Fruit fly (Drosophila melanogaster) whole organism, embryonic: ENCODE results near the gene CG13124.

Experiments
- Antp ChIP-seq: fragments of 200-800 bp; sonication (Bioruptor generic); optimal IDR thresholded peaks from 3 replicates; lab custom pipeline; 2016; ENCODE audit warnings: missing biosample characterization, missing genetic modification characterization
- Asciz ChIP-seq: fragments of 200-800 bp; sonication (Bioruptor generic); optimal IDR thresholded peaks from 2 replicates; lab custom pipeline; 2017; ENCODE audit warnings: missing biosample characterization, mild to moderate bottlenecking, missing genetic modification characterization, missing genetic modification reagents
- B-H2 ChIP-seq: fragments of 200-800 bp; sonication (Bioruptor generic); optimal IDR thresholded peaks from 2 replicates; lab custom pipeline; 2018; ENCODE audit warnings: missing biosample characterization, mild to moderate bottlenecking, missing genetic modification characterization
- CG11456 ChIP-seq: fragments of 200-800 bp; sonication (Bioruptor generic); IDR thresholded peaks from 3 replicates; pipeline ENCODE4 v1.3.6; 2022; ENCODE audit warnings: missing biosample characterization, missing genetic modification characterization
- CG11696 ChIP-seq: fragments of 200-800 bp; sonication (Bioruptor generic); IDR thresholded peaks from 2 replicates; pipeline ENCODE4 v1.3.6; 2022; ENCODE audit warnings: missing biosample characterization, missing genetic modification characterization
- CG12236 ChIP-seq: fragments of 200-800 bp; sonication (Bioruptor generic); optimal IDR thresholded peaks from 2 replicates; lab custom pipeline; 2016; ENCODE audit warnings: missing biosample characterization, missing genetic modification characterization
- CG12659 ChIP-seq: fragments of 200-800 bp; sonication (Bioruptor generic); optimal IDR thresholded peaks from 3 replicates; lab custom pipeline; 2017; ENCODE audit warnings: mild to moderate bottlenecking, missing biosample characterization, missing genetic modification reagents, missing genetic modification characterization
- CG13123 ChIP-seq: fragments of 200-800 bp; sonication (Bioruptor generic); optimal IDR thresholded peaks from 2 replicates; lab custom pipeline; 2016; ENCODE audit warnings: missing biosample characterization, missing genetic modification characterization
- CG13287 ChIP-seq: fragments of 200-800 bp; sonication (Bioruptor generic); IDR thresholded peaks from 2 replicates; pipeline ENCODE4 v1.3.6; 2022; ENCODE audit warnings: missing biosample characterization, missing genetic modification characterization; ENCODE audit not compliant: partially characterized antibody
- CG14965 ChIP-seq: fragments of 200-800 bp; sonication (Bioruptor generic); optimal IDR thresholded peaks from 2 replicates; lab custom pipeline; 2016; ENCODE audit warnings: missing biosample characterization, missing genetic modification characterization, borderline replicate concordance
- CG1529 ChIP-seq: fragments of 200-800 bp; sonication (Bioruptor generic); optimal IDR thresholded peaks from 3 replicates; lab custom pipeline; 2018; ENCODE audit warnings: missing biosample characterization, missing genetic modification characterization
- CG1603 ChIP-seq: fragments of 200-800 bp; sonication (Bioruptor generic); optimal IDR thresholded peaks from 2 replicates; lab custom pipeline; 2019; ENCODE audit warnings: missing biosample characterization, mild to moderate bottlenecking, missing genetic modification characterization, moderate library complexity
- CG18476 ChIP-seq: fragments of 200-800 bp; sonication (Bioruptor generic); optimal IDR thresholded peaks from 2 replicates; lab custom pipeline; 2016; ENCODE audit warnings: missing biosample characterization, mild to moderate bottlenecking, missing genetic modification characterization
- CG2875 ChIP-seq: fragments of 200-800 bp; sonication (Bioruptor generic); optimal IDR thresholded peaks from 2 replicates; lab custom pipeline; 2017; ENCODE audit warnings: missing biosample characterization, mild to moderate bottlenecking, missing genetic modification characterization, missing genetic modification reagents
- CG4328 ChIP-seq: fragments of 200-800 bp; sonication (Bioruptor generic); optimal IDR thresholded peaks from 3 replicates; lab custom pipeline; 2017; ENCODE audit warnings: missing biosample characterization, missing genetic modification reagents, missing genetic modification characterization
- CG4424 ChIP-seq: fragments of 200-800 bp; sonication (Bioruptor generic); optimal IDR thresholded peaks from 3 replicates; lab custom pipeline; 2016; ENCODE audit warnings: missing biosample characterization, missing genetic modification characterization
- CG4820 ChIP-seq: fragments of 200-800 bp; sonication (Bioruptor generic); optimal IDR thresholded peaks from 3 replicates; lab custom pipeline; 2016; ENCODE audit warnings: missing biosample characterization, missing genetic modification characterization
- CG6689 ChIP-seq: fragments of 200-800 bp; sonication (Bioruptor generic); IDR thresholded peaks from 2 replicates; pipeline ENCODE4 v1.3.6; 2022; ENCODE audit warnings: missing biosample characterization, missing genetic modification characterization
- CG6791 ChIP-seq: fragments of 200-800 bp; sonication (Bioruptor generic); IDR thresholded peaks from 3 replicates; pipeline ENCODE4 v1.3.6; 2022; ENCODE audit warnings: missing biosample characterization, missing genetic modification characterization; ENCODE audit not compliant: partially characterized antibody
- CG7839 ChIP-seq: fragments of 200-800 bp; sonication (Bioruptor generic); optimal IDR thresholded peaks from 3 replicates; lab custom pipeline; 2018; ENCODE audit warnings: missing biosample characterization, mild to moderate bottlenecking, missing genetic modification characterization, moderate library complexity
- CG9932 ChIP-seq: fragments of 200-800 bp; sonication (Bioruptor generic); IDR thresholded peaks from 2 replicates; pipeline ENCODE4 v1.3.6; 2022; ENCODE audit warnings: missing biosample characterization, missing genetic modification characterization
- Dbx ChIP-seq: fragments of 200-800 bp; sonication (Bioruptor generic); IDR thresholded peaks from 3 replicates; pipeline ENCODE4 v1.3.6; 2022; ENCODE audit warnings: missing biosample characterization, missing genetic modification characterization
- Dfd ChIP-seq, 2 experiments: fragments of >200 bp; optimal IDR thresholded peaks; 2 replicates each; lab custom pipeline; 2017; ENCODE audit warnings: missing biosample characterization in 2 of 2, missing genetic modification characterization in 2 of 2
- E2f1 ChIP-seq: fragments of 200-800 bp; sonication (Bioruptor generic); IDR thresholded peaks from 2 replicates; pipeline ENCODE4 v1.3.6; 2022; ENCODE audit warnings: missing biosample characterization, missing genetic modification characterization
- HLH54F ChIP-seq: fragments of 200-800 bp; sonication (Bioruptor generic); optimal IDR thresholded peaks from 3 replicates; lab custom pipeline; 2016; ENCODE audit warnings: missing biosample characterization, missing genetic modification characterization
- Hmr ChIP-seq: fragments of 200-800 bp; sonication (Bioruptor generic); optimal IDR thresholded peaks from 3 replicates; lab custom pipeline; 2017; ENCODE audit warnings: mild to moderate bottlenecking, missing biosample characterization, missing genetic modification reagents, missing genetic modification characterization
- Lim3 ChIP-seq: fragments of 200-800 bp; sonication (Bioruptor generic); IDR thresholded peaks from 2 replicates; pipeline ENCODE4 v1.3.6; 2022; ENCODE audit warnings: missing biosample characterization, missing genetic modification characterization
- Mrtf ChIP-seq: fragments of 200-800 bp; sonication (Bioruptor generic); IDR thresholded peaks from 3 replicates; pipeline ENCODE4 v1.3.6; 2022; ENCODE audit warnings: missing biosample characterization, missing genetic modification characterization
- Neu2 ChIP-seq: fragments of 200-800 bp; sonication (Bioruptor generic); optimal IDR thresholded peaks from 3 replicates; lab custom pipeline; 2016; ENCODE audit warnings: missing biosample characterization, missing genetic modification characterization, borderline replicate concordance
- Nf-YB ChIP-seq: fragments of 200-800 bp; sonication (Bioruptor generic); optimal IDR thresholded peaks from 3 replicates; lab custom pipeline; 2019; ENCODE audit warnings: missing biosample characterization, mild to moderate bottlenecking, missing genetic modification characterization, moderate library complexity
- Oaz ChIP-seq: fragments of 200-800 bp; sonication (Bioruptor generic); IDR thresholded peaks from 2 replicates; pipeline ENCODE4 v1.3.6; 2022; ENCODE audit warnings: missing biosample characterization, missing genetic modification characterization
- Pdp1 ChIP-seq, 2 experiments: fragments of 200-800 bp; sonication (Bioruptor generic); optimal IDR thresholded peaks; 3 replicates each; lab custom pipeline; 2016; ENCODE audit warnings: missing biosample characterization in 2 of 2, missing genetic modification characterization in 2 of 2, mild to moderate bottlenecking in 1 of 2, moderate library complexity in 1 of 2
- Poxn ChIP-seq: fragments of 200-800 bp; sonication (Bioruptor generic); IDR thresholded peaks from 2 replicates; pipeline ENCODE4 v1.3.6; 2022; ENCODE audit warnings: missing biosample characterization, missing genetic modification characterization
- Side ChIP-seq: fragments of 200-800 bp; sonication (Bioruptor generic); optimal IDR thresholded peaks from 2 replicates; lab custom pipeline; 2016; ENCODE audit warnings: missing biosample characterization, missing genetic modification characterization
- Sox100B ChIP-seq: fragments of 200-800 bp; sonication (Bioruptor generic); optimal IDR thresholded peaks from 3 replicates; lab custom pipeline; 2018; ENCODE audit warnings: missing biosample characterization, mild to moderate bottlenecking, missing genetic modification characterization
- Trl ChIP-seq, 3 experiments: fragments of >200 bp in 2 of 3; fragments of 200-800 bp in 1 of 3; sonication (Bioruptor generic) in 1 of 3; optimal IDR thresholded peaks; 2 replicates in 1 of 3; 3 replicates in 2 of 3; lab custom pipeline; 2016 to 2017; ENCODE audit warnings: missing biosample characterization in 1 of 3, missing genetic modification characterization in 1 of 3
- Xrp1 ChIP-seq: fragments of 200-800 bp; sonication (Bioruptor generic); IDR thresholded peaks from 2 replicates; pipeline ENCODE4 v1.3.6; 2022; ENCODE audit warnings: missing biosample characterization, missing genetic modification characterization
- YL-1 ChIP-seq: fragments of 200-800 bp; sonication (Bioruptor generic); optimal IDR thresholded peaks from 3 replicates; lab custom pipeline; 2017; ENCODE audit warnings: missing biosample characterization, mild to moderate bottlenecking, missing genetic modification characterization
- bigmax ChIP-seq: fragments of 200-800 bp; sonication (Bioruptor generic); optimal IDR thresholded peaks from 2 replicates; lab custom pipeline; 2018; ENCODE audit warnings: missing biosample characterization, mild to moderate bottlenecking, missing genetic modification characterization
- chm ChIP-seq: fragments of 200-800 bp; sonication (Bioruptor generic); IDR thresholded peaks from 2 replicates; pipeline ENCODE4 v1.3.6; 2022; ENCODE audit warnings: missing biosample characterization, missing genetic modification characterization
- chn ChIP-seq: fragments of 200-800 bp; sonication (Bioruptor generic); optimal IDR thresholded peaks from 2 replicates; lab custom pipeline; 2016; ENCODE audit warnings: missing biosample characterization, missing genetic modification characterization
- gfzf ChIP-seq: fragments of 200-800 bp; sonication (Bioruptor generic); optimal IDR thresholded peaks from 2 replicates; lab custom pipeline; 2016; ENCODE audit warnings: missing biosample characterization, mild to moderate bottlenecking, missing genetic modification characterization, moderate library complexity
- ham ChIP-seq: fragments of 200-800 bp; sonication (Bioruptor generic); IDR thresholded peaks from 2 replicates; pipeline ENCODE4 v1.3.6; 2022; ENCODE audit warnings: missing biosample characterization, missing genetic modification characterization
- ind ChIP-seq: fragments of 200-800 bp; sonication (Bioruptor generic); optimal IDR thresholded peaks from 3 replicates; lab custom pipeline; 2016; ENCODE audit warnings: missing biosample characterization, missing genetic modification characterization
- knrl ChIP-seq: fragments of 200-800 bp; sonication (Bioruptor generic); IDR thresholded peaks from 3 replicates; pipeline ENCODE4 v1.3.6; 2022; ENCODE audit warnings: missing biosample characterization, missing genetic modification characterization; ENCODE audit not compliant: partially characterized antibody
- lbe ChIP-seq: fragments of 200-800 bp; sonication (Bioruptor generic); optimal IDR thresholded peaks from 2 replicates; lab custom pipeline; 2016; ENCODE audit warnings: missing biosample characterization, mild to moderate bottlenecking, missing genetic modification characterization
- seq ChIP-seq: fragments of 200-800 bp; sonication (Bioruptor generic); IDR thresholded peaks from 2 replicates; pipeline ENCODE4 v1.3.6; 2022; ENCODE audit warnings: missing biosample characterization, missing genetic modification characterization
- sim ChIP-seq: fragments of 200-800 bp; sonication (Bioruptor generic); IDR thresholded peaks from 2 replicates; pipeline ENCODE4 v1.3.6; 2022; ENCODE audit warnings: missing biosample characterization, missing genetic modification characterization
- wdn ChIP-seq: fragments of 200-800 bp; sonication (Bioruptor generic); IDR thresholded peaks from 2 replicates; pipeline ENCODE4 v1.3.6; 2022; ENCODE audit warnings: missing biosample characterization, missing genetic modification characterization
- zfh1 ChIP-seq: fragments of 200-800 bp; sonication (Bioruptor generic); IDR thresholded peaks from 3 replicates; pipeline ENCODE4 v1.3.6; 2022; ENCODE audit warnings: missing biosample characterization, missing genetic modification characterization

The CG13124 gene

dm6 chr2L:9921401-9921800 lies 13.0 kb upstream of the CG13124 start, which contains the start of gene CG4592 (continued):
- TF ChIP-seq CG1603 (tag; lab: Kevin White, UChicago): peak; percentile 67
- TF ChIP-seq CG9932 (GFP tag; lab: Robert Waterston, UW): peak; percentile 57
- peak; percentile 31; the same call in 2 of the 3 replicates for TF ChIP-seq Mrtf (GFP tag; lab: Robert Waterston, UW)
- TF ChIP-seq Nf-YB (GFP tag; lab: Kevin White, UChicago): peak; percentile 23
- TF ChIP-seq CG4820: peak; percentile 99
- peak; percentile 32; the same call in 1 of the 2 replicates for TF ChIP-seq ham (GFP tag; lab: Robert Waterston, UW)
- TF ChIP-seq Pdp1 (GFP tag; optimal IDR thresholded peaks at IDR 0.05; lab: Kevin White, UChicago): peak; percentile 60 to 71
- peak; percentile 90 for TF ChIP-seq chm (GFP tag; lab: Robert Waterston, UW)
- TF ChIP-seq Trl (optimal IDR thresholded peaks at IDR 0.05; lab: Kevin White, UChicago): no peak
- TF ChIP-seq Trl (GFP tag; optimal IDR thresholded peaks at IDR 0.05; lab: Kevin White, UChicago): no peak
- TF ChIP-seq Side (GFP tag; lab: Kevin White, UChicago): peak; percentile 31
- peak; percentile 73; the same call in 2 of the 3 replicates for TF ChIP-seq CG11456 (GFP tag; lab: Robert Waterston, UW)
- TF ChIP-seq Hmr: peak; percentile 67
- TF ChIP-seq CG1529 (GFP tag; lab: Kevin White, UChicago): no peak
- no peak for TF ChIP-seq CG14965 (GFP tag; lab: Kevin White, UChicago)
- TF ChIP-seq CG2875 (GFP tag; lab: Kevin White, UChicago): peak; percentile 45
- peak; percentile 66; the same call in 2 of the 3 replicates for TF ChIP-seq Dbx (GFP tag; lab: Robert Waterston, UW)
- 0 out of 2 replicates have a peak, but pooled peaks have one; percentile 22 for TF ChIP-seq wdn (GFP tag; lab: Robert Waterston, UW)
- TF ChIP-seq YL-1 (GFP tag; lab: Kevin White, UChicago): peak; percentile 19
- TF ChIP-seq CG6791 (GFP tag; lab: Robert Waterston, UW): no peak
- TF ChIP-seq ind (GFP tag; lab: Kevin White, UChicago): peak; percentile 27
- no peak for TF ChIP-seq Sox100B (GFP tag; lab: Kevin White, UChicago)
- TF ChIP-seq Asciz (GFP tag; lab: Kevin White, UChicago): peak; percentile 53
- 0 out of 2 replicates have a peak, but pooled peaks have one; percentile 30 for TF ChIP-seq seq (GFP tag; lab: Robert Waterston, UW)
- TF ChIP-seq Xrp1 (GFP tag; lab: Robert Waterston, UW): peak; percentile 69
- no peak for TF ChIP-seq CG12236 (GFP tag; lab: Kevin White, UChicago)
- TF ChIP-seq E2f1 (GFP tag; lab: Robert Waterston, UW): no peak
- TF ChIP-seq zfh1 (GFP tag; lab: Robert Waterston, UW): peak; percentile 79
- no peak for TF ChIP-seq CG13123 (GFP tag; lab: Kevin White, UChicago)
- TF ChIP-seq CG11696 (GFP tag; lab: Robert Waterston, UW): peak; percentile 49; the same call in 1 of the 2 replicates
- peak; percentile 77 for TF ChIP-seq lbe (GFP tag; lab: Kevin White, UChicago)
- peak; percentile 8 for TF ChIP-seq Antp
- TF ChIP-seq CG4328 (GFP tag; lab: Kevin White, UChicago): peak; percentile 2
- peak; percentile 47; the same call in 1 of the 2 replicates for TF ChIP-seq CG6689 (GFP tag; lab: Robert Waterston, UW)
- no peak for TF ChIP-seq Lim3 (GFP tag; lab: Robert Waterston, UW)
- peak; percentile 62 for TF ChIP-seq CG4424 (GFP tag; lab: Kevin White, UChicago)
- TF ChIP-seq Oaz (GFP tag; lab: Robert Waterston, UW): no peak; the same call in 1 of the 2 replicates
- peak; percentile 29 for TF ChIP-seq HLH54F (GFP tag; lab: Kevin White, UChicago)
- TF ChIP-seq B-H2 (GFP tag; lab: Kevin White, UChicago): peak; percentile 52
- no peak for TF ChIP-seq sim (GFP tag; lab: Robert Waterston, UW)
- TF ChIP-seq Neu2 (GFP tag; lab: Kevin White, UChicago): no peak
- TF ChIP-seq gfzf (GFP tag; lab: Kevin White, UChicago): no peak
- no peak for TF ChIP-seq Dfd (GFP tag; optimal IDR thresholded peaks at IDR 0.05; lab: Kevin White, UChicago)
- peak; percentile 63 for TF ChIP-seq CG12659 (GFP tag; lab: Kevin White, UChicago)
- no peak for TF ChIP-seq knrl (GFP tag; lab: Robert Waterston, UW)
- TF ChIP-seq CG7839 (tag; lab: Kevin White, UChicago): no peak
- peak; percentile 60 for TF ChIP-seq bigmax (GFP tag; lab: Kevin White, UChicago)
- no peak for TF ChIP-seq Poxn (GFP tag; lab: Robert Waterston, UW)
- peak; percentile 39 for TF ChIP-seq CG18476 (GFP tag; lab: Kevin White, UChicago)
- TF ChIP-seq chn (GFP tag; lab: Kevin White, UChicago): peak; percentile 42
- TF ChIP-seq CG13287: peak; percentile 40; the same call in 1 of the 2 replicates
